Fruit fly (Drosophila melanogaster) whole organism, prepupa: ENCODE results near the gene CG31459.

ENCODE experiments used
- CG10631 ChIP-seq: fragments of 200-800 bp; sonication (Bioruptor generic); optimal IDR thresholded peaks from 2 replicates; lab custom pipeline; 2016; ENCODE audit warnings: missing biosample characterization, missing genetic modification characterization
- CG10669 ChIP-seq: fragments of 200-800 bp; sonication (Bioruptor generic); optimal IDR thresholded peaks from 3 replicates; lab custom pipeline; 2018; ENCODE audit warnings: missing biosample characterization, mild to moderate bottlenecking, missing genetic modification characterization, moderate library complexity
- CG11294 ChIP-seq: fragments of 200-800 bp; sonication (Bioruptor generic); IDR thresholded peaks from 2 replicates; pipeline ENCODE4 v1.3.6; 2022; ENCODE audit warnings: missing biosample characterization, missing genetic modification characterization
- CG11762 ChIP-seq: fragments of 200-800 bp; sonication (Bioruptor generic); optimal IDR thresholded peaks from 3 replicates; lab custom pipeline; 2016; ENCODE audit warnings: missing biosample characterization, missing genetic modification characterization; ENCODE audit not compliant: insufficient read depth
- CG11902 ChIP-seq: fragments of 200-800 bp; sonication (Bioruptor generic); optimal IDR thresholded peaks from 3 replicates; lab custom pipeline; 2016; ENCODE audit warnings: missing biosample characterization, missing genetic modification characterization
- CG15336 ChIP-seq: fragments of 200-800 bp; sonication (Bioruptor generic); IDR thresholded peaks from 2 replicates; pipeline ENCODE4 v1.3.6; 2022; ENCODE audit warnings: missing biosample characterization, missing genetic modification characterization
- CG1621 ChIP-seq: fragments of 200-800 bp; sonication (Bioruptor generic); optimal IDR thresholded peaks from 3 replicates; lab custom pipeline; 2018; ENCODE audit warnings: missing biosample characterization, mild to moderate bottlenecking, missing genetic modification characterization
- CG16779 ChIP-seq: fragments of 200-800 bp; sonication (Bioruptor generic); optimal IDR thresholded peaks from 3 replicates; lab custom pipeline; 2017; ENCODE audit warnings: missing biosample characterization, mild to moderate bottlenecking, missing genetic modification characterization
- CG3032 ChIP-seq: fragments of 200-800 bp; optimal IDR thresholded peaks from 2 replicates; lab custom pipeline; 2019; ENCODE audit warnings: missing biosample characterization, mild to moderate bottlenecking, missing genetic modification characterization, moderate library complexity
- CG31627 ChIP-seq: fragments of 200-800 bp; sonication (Bioruptor generic); optimal IDR thresholded peaks from 3 replicates; lab custom pipeline; 2016; ENCODE audit warnings: missing biosample characterization, missing genetic modification characterization
- CG32006 ChIP-seq: fragments of 200-800 bp; sonication (Bioruptor generic); optimal IDR thresholded peaks from 3 replicates; lab custom pipeline; 2017; ENCODE audit warnings: missing biosample characterization, mild to moderate bottlenecking, missing genetic modification characterization
- CG34406 ChIP-seq: fragments of 200-800 bp; sonication (Bioruptor generic); optimal IDR thresholded peaks from 3 replicates; lab custom pipeline; 2016; ENCODE audit warnings: missing biosample characterization, missing genetic modification characterization
- CG3919 ChIP-seq: fragments of 200-800 bp; sonication (Bioruptor generic); optimal IDR thresholded peaks from 3 replicates; lab custom pipeline; 2016; ENCODE audit warnings: missing biosample characterization, missing genetic modification characterization
- CG4318 ChIP-seq: fragments of 200-800 bp; sonication (Bioruptor generic); optimal IDR thresholded peaks from 3 replicates; lab custom pipeline; 2017; ENCODE audit warnings: missing biosample characterization, mild to moderate bottlenecking, missing genetic modification characterization
- CG6163 ChIP-seq: fragments of 200-800 bp; sonication (Bioruptor generic); IDR thresholded peaks from 3 replicates; pipeline ENCODE4 v1.3.6; 2022; ENCODE audit warnings: missing biosample characterization, missing genetic modification characterization
- CG6276 ChIP-seq: fragments of 200-800 bp; sonication (Bioruptor generic); optimal IDR thresholded peaks from 2 replicates; lab custom pipeline; 2017; ENCODE audit warnings: missing biosample characterization, mild to moderate bottlenecking, missing genetic modification characterization
- CG6792 ChIP-seq: fragments of 200-800 bp; sonication (Bioruptor generic); optimal IDR thresholded peaks from 3 replicates; lab custom pipeline; 2016; ENCODE audit warnings: missing biosample characterization, missing genetic modification characterization
- CG6808 ChIP-seq: fragments of 200-800 bp; sonication (Bioruptor generic); optimal IDR thresholded peaks from 3 replicates; lab custom pipeline; 2017; ENCODE audit warnings: missing biosample characterization, missing genetic modification characterization, mild to moderate bottlenecking, moderate library complexity, missing genetic modification reagents
- CG6854 ChIP-seq: fragments of 200-800 bp; sonication (Bioruptor generic); optimal IDR thresholded peaks from 2 replicates; lab custom pipeline; 2017; ENCODE audit warnings: missing biosample characterization, mild to moderate bottlenecking, missing genetic modification characterization
- CG7368 ChIP-seq: fragments of 200-800 bp; sonication (Bioruptor generic); optimal IDR thresholded peaks from 3 replicates; lab custom pipeline; 2016; ENCODE audit warnings: missing biosample characterization, missing genetic modification characterization
- CG8119 ChIP-seq: fragments of 200-800 bp; sonication (Bioruptor generic); IDR thresholded peaks from 3 replicates; pipeline ENCODE4 v1.3.6; 2022; ENCODE audit warnings: missing biosample characterization, missing genetic modification characterization
- CG8632 ChIP-seq: fragments of 200-800 bp; sonication (Bioruptor generic); optimal IDR thresholded peaks from 3 replicates; lab custom pipeline; 2016; ENCODE audit warnings: missing biosample characterization, missing genetic modification characterization
- CG9139 ChIP-seq: fragments of 200-800 bp; sonication (Bioruptor generic); optimal IDR thresholded peaks from 3 replicates; lab custom pipeline; 2017; ENCODE audit warnings: missing biosample characterization, mild to moderate bottlenecking, missing genetic modification characterization
- Eip75B ChIP-seq: fragments of 200-800 bp; sonication (Bioruptor generic); optimal IDR thresholded peaks from 3 replicates; lab custom pipeline; 2016; ENCODE audit warnings: missing biosample characterization, missing genetic modification characterization
- Eip78C ChIP-seq: fragments of 200-800 bp; sonication (Bioruptor generic); peaks from one replicate; lab custom pipeline; 2016; ENCODE audit warnings: missing biosample characterization, missing genetic modification characterization
- Eip93F ChIP-seq: fragments of 200-800 bp; sonication (Bioruptor generic); optimal IDR thresholded peaks from 2 replicates; lab custom pipeline; 2016; ENCODE audit warnings: missing biosample characterization, mild to moderate bottlenecking, missing genetic modification characterization
- Ets21C ChIP-seq: fragments of 200-800 bp; sonication (Bioruptor generic); optimal IDR thresholded peaks from 3 replicates; lab custom pipeline; 2016; ENCODE audit warnings: missing biosample characterization, missing genetic modification characterization
- Ets96B ChIP-seq: fragments of 200-800 bp; optimal IDR thresholded peaks from 2 replicates; lab custom pipeline; 2019; ENCODE audit warnings: missing biosample characterization, mild to moderate bottlenecking, missing genetic modification characterization, moderate library complexity
- Gug ChIP-seq: fragments of 200-800 bp; sonication (Bioruptor generic); IDR thresholded peaks from 2 replicates; pipeline ENCODE4 v1.3.6; 2022; ENCODE audit warnings: missing biosample characterization, missing genetic modification characterization
- Hr38 ChIP-seq: sonication (Bioruptor generic); optimal IDR thresholded peaks from 2 replicates; lab custom pipeline; 2016; ENCODE audit warnings: missing biosample characterization, missing genetic modification characterization
- Hr39 ChIP-seq: fragments of 200-800 bp; sonication (Bioruptor generic); optimal IDR thresholded peaks from 2 replicates; lab custom pipeline; 2016; ENCODE audit warnings: missing biosample characterization, missing genetic modification characterization
- Hr4 ChIP-seq: fragments of 200-800 bp; sonication (Bioruptor generic); optimal IDR thresholded peaks from 3 replicates; lab custom pipeline; 2016; ENCODE audit warnings: missing biosample characterization, missing genetic modification characterization
- Lpt ChIP-seq: fragments of 200-800 bp; sonication (Bioruptor generic); optimal IDR thresholded peaks from 3 replicates; lab custom pipeline; 2016; ENCODE audit warnings: missing biosample characterization, missing genetic modification characterization
- Met ChIP-seq: fragments of 200-800 bp; sonication (Bioruptor generic); optimal IDR thresholded peaks from 3 replicates; lab custom pipeline; 2016; ENCODE audit warnings: missing biosample characterization, missing genetic modification characterization
- OdsH ChIP-seq: fragments of 200-800 bp; sonication (Bioruptor generic); optimal IDR thresholded peaks from 3 replicates; lab custom pipeline; 2016; ENCODE audit warnings: missing biosample characterization, missing genetic modification characterization
- Sox102F ChIP-seq: fragments of 200-800 bp; sonication (Bioruptor generic); optimal IDR thresholded peaks from 2 replicates; lab custom pipeline; 2016; ENCODE audit warnings: missing biosample characterization, mild to moderate bottlenecking, missing genetic modification characterization
- Sox14 ChIP-seq: fragments of 200-800 bp; sonication (Bioruptor generic); optimal IDR thresholded peaks from 3 replicates; lab custom pipeline; 2016; ENCODE audit warnings: missing biosample characterization, missing genetic modification characterization
- achi ChIP-seq: fragments of 200-800 bp; sonication (Bioruptor generic); optimal IDR thresholded peaks from 3 replicates; lab custom pipeline; 2016; ENCODE audit warnings: missing biosample characterization, missing genetic modification characterization
- acj6 ChIP-seq: fragments of 200-800 bp; sonication (Bioruptor generic); optimal IDR thresholded peaks from 3 replicates; lab custom pipeline; 2016; ENCODE audit warnings: missing biosample characterization, missing genetic modification characterization
- cyc ChIP-seq: fragments of 200-800 bp; sonication (Bioruptor generic); optimal IDR thresholded peaks from 3 replicates; lab custom pipeline; 2016; ENCODE audit warnings: missing biosample characterization, missing genetic modification characterization
- dac ChIP-seq: fragments of 200-800 bp; sonication (Bioruptor generic); optimal IDR thresholded peaks from 2 replicates; lab custom pipeline; 2017; ENCODE audit warnings: missing biosample characterization, mild to moderate bottlenecking, missing genetic modification characterization
- dsx ChIP-seq: fragments of 200-800 bp; optimal IDR thresholded peaks from 3 replicates; lab custom pipeline; 2019; ENCODE audit warnings: missing biosample characterization, mild to moderate bottlenecking, missing genetic modification characterization, moderate library complexity; ENCODE audit not compliant: poor library complexity, severe bottlenecking
- eg ChIP-seq: fragments of 200-800 bp; sonication (Bioruptor generic); IDR thresholded peaks from 3 replicates; pipeline ENCODE4 v1.3.6; 2022; ENCODE audit warnings: missing biosample characterization, missing genetic modification characterization
- fd59A ChIP-seq: fragments of 200-800 bp; sonication (Bioruptor generic); optimal IDR thresholded peaks from 2 replicates; lab custom pipeline; 2017; ENCODE audit warnings: missing biosample characterization, mild to moderate bottlenecking, missing genetic modification characterization, missing genetic modification reagents
- fd85E ChIP-seq: fragments of 200-800 bp; sonication (Bioruptor generic); optimal IDR thresholded peaks from 3 replicates; lab custom pipeline; 2016; ENCODE audit warnings: missing biosample characterization, missing genetic modification characterization
- fkh ChIP-seq: fragments of 200-800 bp; sonication (Bioruptor generic); optimal IDR thresholded peaks from 3 replicates; lab custom pipeline; 2017; ENCODE audit warnings: missing biosample characterization, mild to moderate bottlenecking, missing genetic modification characterization, moderate library complexity
- net ChIP-seq: fragments of 200-800 bp; sonication (Bioruptor generic); optimal IDR thresholded peaks from 3 replicates; lab custom pipeline; 2016; ENCODE audit warnings: missing biosample characterization, missing genetic modification characterization
- pdm3 ChIP-seq: fragments of 200-800 bp; sonication (Bioruptor generic); optimal IDR thresholded peaks from 3 replicates; lab custom pipeline; 2016; ENCODE audit warnings: missing biosample characterization, missing genetic modification characterization
- salr ChIP-seq, 2 experiments: fragments of 200-800 bp; sonication (Bioruptor generic); optimal IDR thresholded peaks; 3 replicates each; lab custom pipeline; 2016 to 2018; ENCODE audit warnings: missing biosample characterization in 2 of 2, missing genetic modification characterization in 2 of 2, mild to moderate bottlenecking in 1 of 2
- ss ChIP-seq, 2 experiments: fragments of 200-800 bp; sonication (Bioruptor generic); optimal IDR thresholded peaks; 2 replicates in 1 of 2; 3 replicates in 1 of 2; lab custom pipeline; 2017 to 2018; ENCODE audit warnings: mild to moderate bottlenecking in 2 of 2, missing biosample characterization in 2 of 2, missing genetic modification characterization in 2 of 2, moderate library complexity in 1 of 2
- svp ChIP-seq: fragments of 200-800 bp; sonication (Bioruptor generic); peaks from one replicate; lab custom pipeline; 2016; ENCODE audit warnings: missing biosample characterization, missing genetic modification characterization
- topi ChIP-seq: fragments of 200-800 bp; sonication (Bioruptor generic); optimal IDR thresholded peaks from 3 replicates; lab custom pipeline; 2016; ENCODE audit warnings: missing biosample characterization, missing genetic modification characterization
- vri ChIP-seq: fragments of 200-800 bp; sonication (Bioruptor generic); optimal IDR thresholded peaks from 3 replicates; lab custom pipeline; 2016; ENCODE audit warnings: missing biosample characterization, mild to moderate bottlenecking, missing genetic modification characterization

Gene CG31459

dm6 chr3R:19836687-19837086 lies 4.0 kb upstream of the CG31459 start, which contains the start of gene bnl:
bnl (minus strand) TSS chr3R:19836817.
- TF ChIP-seq CG34406 (GFP tag; lab: Kevin White, UChicago) = no peak
- TF ChIP-seq CG4318 = no peak
- TF ChIP-seq CG6808 (GFP tag; lab: Kevin White, UChicago) = no peak
- TF ChIP-seq CG6163 (GFP tag; lab: Robert Waterston, UW) = peak; percentile 80
- TF ChIP-seq CG32006 = peak; percentile 34
- TF ChIP-seq fd59A = no peak
- no peak for TF ChIP-seq Eip93F (GFP tag; lab: Kevin White, UChicago)
- TF ChIP-seq Ets21C (GFP tag; lab: Kevin White, UChicago) = no peak
- TF ChIP-seq Eip75B (GFP tag; lab: Kevin White, UChicago) = peak; percentile 20
- no peak for TF ChIP-seq CG3032 (tag; lab: Kevin White, UChicago)
- peak; percentile 61; the same call in 1 of the 3 replicates for TF ChIP-seq CG8119
- peak in 1 of 2 experiments; percentile 63 for TF ChIP-seq ss (GFP tag; optimal IDR thresholded peaks at IDR 0.05; lab: Kevin White, UChicago)
- peak; percentile 18 for TF ChIP-seq CG8632 (GFP tag; lab: Kevin White, UChicago)
- no peak for TF ChIP-seq fd85E (GFP tag; lab: Kevin White, UChicago)
- no peak for TF ChIP-seq CG10631
- no peak for TF ChIP-seq Lpt (GFP tag; lab: Kevin White, UChicago)
- peak; percentile 80 for TF ChIP-seq svp (GFP tag; lab: Kevin White, UChicago)
- peak; percentile 42 for TF ChIP-seq achi (GFP tag; lab: Kevin White, UChicago)
- peak in 1 of 2 experiments; percentile 22 for TF ChIP-seq salr (GFP tag; optimal IDR thresholded peaks at IDR 0.05; lab: Kevin White, UChicago)
- TF ChIP-seq Met (GFP tag; lab: Kevin White, UChicago) = peak; percentile 35
- TF ChIP-seq Eip78C (GFP tag; lab: Kevin White, UChicago) = peak; percentile 82
- 0 out of 2 replicates have a peak, but pooled peaks have one; percentile 16 for TF ChIP-seq Gug (GFP tag; lab: Robert Waterston, UW)
- peak; percentile 6 for TF ChIP-seq CG11762 (GFP tag; lab: Kevin White, UChicago)
- TF ChIP-seq CG6792 (GFP tag; lab: Kevin White, UChicago) = no peak
- TF ChIP-seq Sox102F (GFP tag; lab: Kevin White, UChicago) = peak; percentile 69
- peak; percentile 82 for TF ChIP-seq eg (GFP tag; lab: Robert Waterston, UW)
- no peak for TF ChIP-seq Hr4
- TF ChIP-seq fkh (GFP tag; lab: Kevin White, UChicago) = peak; percentile 57
- peak; percentile 46 for TF ChIP-seq Sox14 (GFP tag; lab: Kevin White, UChicago)
- peak; percentile 64 for TF ChIP-seq CG9139
- TF ChIP-seq Hr39 (GFP tag; lab: Kevin White, UChicago) = no peak
- peak; percentile 51 for TF ChIP-seq vri (GFP tag; lab: Kevin White, UChicago)
- TF ChIP-seq CG10669 = peak; percentile 45
- TF ChIP-seq dac (GFP tag; lab: Kevin White, UChicago) = no peak
- no peak for TF ChIP-seq Ets96B (tag; lab: Kevin White, UChicago)
- TF ChIP-seq net = peak; percentile 68
- no peak for TF ChIP-seq CG11902 (GFP tag; lab: Kevin White, UChicago)
- no peak for TF ChIP-seq CG1621
- TF ChIP-seq dsx (GFP tag; lab: Kevin White, UChicago) = peak; percentile 67
- TF ChIP-seq cyc (GFP tag; lab: Kevin White, UChicago) = no peak
- peak; percentile 64 for TF ChIP-seq CG15336 (GFP tag; lab: Robert Waterston, UW)
- TF ChIP-seq OdsH (GFP tag; lab: Kevin White, UChicago) = peak; percentile 6
- peak; percentile 52 for TF ChIP-seq CG7368 (GFP tag; lab: Kevin White, UChicago)
- peak; percentile 31 for TF ChIP-seq CG16779
- peak; percentile 47 for TF ChIP-seq topi (GFP tag; lab: Kevin White, UChicago)
- no peak for TF ChIP-seq acj6
- no peak for TF ChIP-seq CG31627 (GFP tag; lab: Kevin White, UChicago)
- no peak for TF ChIP-seq Hr38
- no peak for TF ChIP-seq CG6854
- peak; percentile 67 for TF ChIP-seq CG3919 (GFP tag; lab: Kevin White, UChicago)
- TF ChIP-seq pdm3 = peak; percentile 28
- no peak; the same call in 1 of the 2 replicates for TF ChIP-seq CG11294 (GFP tag; lab: Robert Waterston, UW)
- TF ChIP-seq CG6276 (GFP tag; lab: Kevin White, UChicago) = peak; percentile 54
